Worm (Caenorhabditis elegans) whole organism, early embryonic: Measurements from ENCODE around the gene C06B3.1.

Experiments
- F13C5.2 ChIP-seq: sonication (generic microtip); optimal IDR thresholded peaks from 2 replicates; lab custom pipeline; 2017; ENCODE audit warnings: mild to moderate bottlenecking, missing genetic modification characterization, inconsistent platforms, missing compliant biosample characterization
- aly-1 ChIP-seq: sonication (generic microtip); optimal IDR thresholded peaks from 2 replicates; lab custom pipeline; 2016; ENCODE audit warnings: missing genetic modification characterization, missing compliant biosample characterization
- ama-1 ChIP-seq: fragments of 150-350 bp; optimal IDR thresholded peaks from 2 replicates; lab custom pipeline; 2014
- ceh-13 ChIP-seq: fragments of 200-800 bp; sonication (Bioruptor generic); optimal IDR thresholded peaks from 2 replicates; lab custom pipeline; 2018; ENCODE audit warnings: mild to moderate bottlenecking, missing genetic modification characterization, missing compliant biosample characterization
- ceh-36 ChIP-seq: sonication (generic microtip); optimal IDR thresholded peaks from 2 replicates; lab custom pipeline; 2016; ENCODE audit warnings: missing genetic modification characterization, inconsistent platforms, missing compliant biosample characterization
- hmbx-1 ChIP-seq: sonication (generic microtip); optimal IDR thresholded peaks from 2 replicates; lab custom pipeline; 2016; ENCODE audit warnings: mild to moderate bottlenecking, missing genetic modification characterization, missing compliant biosample characterization
- hmg-4 ChIP-seq: fragments of 200-800 bp; sonication (Bioruptor generic); optimal IDR thresholded peaks from 2 replicates; lab custom pipeline; 2018; ENCODE audit warnings: mild to moderate bottlenecking, missing genetic modification characterization, missing compliant biosample characterization
- hnd-1 ChIP-seq: sonication (generic microtip); optimal IDR thresholded peaks from 2 replicates; lab custom pipeline; 2016; ENCODE audit warnings: missing genetic modification characterization, missing compliant biosample characterization
- pes-1 ChIP-seq: fragments of 200-800 bp; sonication (Bioruptor generic); IDR thresholded peaks from 2 replicates; pipeline ENCODE4 v1.3.6; 2022; ENCODE audit warnings: missing genetic modification reagents, missing genetic modification characterization, missing compliant biosample characterization
- scrt-1 ChIP-seq: fragments of 200-800 bp; sonication (Bioruptor generic); IDR thresholded peaks from 2 replicates; pipeline ENCODE4 v1.3.6; 2022; ENCODE audit warnings: missing genetic modification characterization, missing compliant biosample characterization
- sea-1 ChIP-seq: fragments of 200-800 bp; sonication (Bioruptor generic); conservative IDR thresholded peaks from 2 replicates; pipeline ENCODE4 v1.3.6; 2022; ENCODE audit warnings: missing genetic modification characterization, missing compliant biosample characterization
- tbx-11 ChIP-seq: fragments of 200-800 bp; sonication (Bioruptor generic); IDR thresholded peaks from 2 replicates; pipeline ENCODE4 v1.3.6; 2022; ENCODE audit warnings: missing genetic modification characterization, missing compliant biosample characterization
- tbx-37 ChIP-seq: fragments of 200-800 bp; sonication (Bioruptor generic); conservative IDR thresholded peaks from 2 replicates; pipeline ENCODE4 v1.3.6; 2022; ENCODE audit warnings: missing genetic modification reagents, missing genetic modification characterization, missing compliant biosample characterization
- tra-4 ChIP-seq: sonication (generic microtip); optimal IDR thresholded peaks from 2 replicates; lab custom pipeline; 2017; ENCODE audit warnings: missing genetic modification characterization, missing compliant biosample characterization

- TF ChIP-seq ama-1, result no peak
- TF ChIP-seq hnd-1, result no peak
- TF ChIP-seq tbx-37 (GFP tag; lab: Robert Waterston, UW), result no peak
- TF ChIP-seq aly-1 (tag; lab: Kevin White, UChicago), result no peak
- no peak for TF ChIP-seq scrt-1
- no peak for TF ChIP-seq hmg-4 (GFP tag; lab: Kevin White, UChicago)
- no peak for TF ChIP-seq ceh-13 (GFP tag; lab: Kevin White, UChicago)
- TF ChIP-seq pes-1 (GFP tag; lab: Robert Waterston, UW), result no peak
- TF ChIP-seq hmbx-1 (tag; lab: Kevin White, UChicago), result no peak
- TF ChIP-seq F13C5.2, result no peak
- TF ChIP-seq ceh-36 (tag; lab: Kevin White, UChicago), result no peak
- no peak for TF ChIP-seq sea-1 (GFP tag; lab: Robert Waterston, UW)
- no peak for TF ChIP-seq tra-4 (tag; lab: Kevin White, UChicago)
- no peak for TF ChIP-seq tbx-11 (GFP tag; lab: Robert Waterston, UW)
These were observed 38.9 kb upstream of the C06B3.1 start for ce11 chrV:13863700-13864099.
